Worm (Caenorhabditis elegans) whole organism, L1 larva: ENCODE measurements around the gene tsp-9.

Source experiments
- C16A3.4 ChIP-seq: fragments of 150-350 bp; optimal IDR thresholded peaks from 2 replicates; lab custom pipeline; 2014; ENCODE audit warnings: missing biosample characterization, missing genetic modification characterization
- F16B12.6 ChIP-seq: fragments of 150-350 bp; optimal IDR thresholded peaks from 2 replicates; lab custom pipeline; 2014; ENCODE audit warnings: missing biosample characterization, missing genetic modification characterization
- dpl-1 ChIP-seq, 3 experiments: fragments of 150-350 bp in 2 of 3; sonication (generic microtip) in 1 of 3; optimal IDR thresholded peaks; 2 replicates each; lab custom pipeline; 2014 to 2017; ENCODE audit warnings: missing biosample characterization in 3 of 3, missing genetic modification characterization in 3 of 3, missing genetic modification reagents in 3 of 3
- dsc-1 ChIP-seq: sonication (generic microtip); optimal IDR thresholded peaks from 2 replicates; lab custom pipeline; 2016; ENCODE audit warnings: mild to moderate bottlenecking, missing genetic modification characterization, missing compliant biosample characterization
- elt-2 ChIP-seq: sonication (generic microtip); optimal IDR thresholded peaks from 2 replicates; lab custom pipeline; 2016; ENCODE audit warnings: missing genetic modification characterization, mild to moderate bottlenecking, inconsistent platforms, missing compliant biosample characterization, missing genetic modification reagents
- irx-1 ChIP-seq: sonication (generic microtip); optimal IDR thresholded peaks from 2 replicates; lab custom pipeline; 2016; ENCODE audit warnings: missing genetic modification characterization, missing compliant biosample characterization
- lin-13 ChIP-seq: fragments of 150-350 bp; optimal IDR thresholded peaks from 2 replicates; lab custom pipeline; 2014; ENCODE audit warnings: missing biosample characterization, missing genetic modification reagents, missing genetic modification characterization
- lin-39 ChIP-seq: fragments of 150-350 bp; optimal IDR thresholded peaks from 2 replicates; lab custom pipeline; 2014; ENCODE audit warnings: missing biosample characterization, missing genetic modification reagents, missing genetic modification characterization

The tsp-9 gene

ce11 chrX:1295713-1296112 lies 49.9 kb downstream of the tsp-9 start:
- TF ChIP-seq elt-2 (tag; lab: Kevin White, UChicago), result no peak
- TF ChIP-seq lin-13 (GFP tag; lab: Kevin White, UChicago), result no peak
- TF ChIP-seq dpl-1 (GFP tag; optimal IDR thresholded peaks at IDR 0.05; lab: Kevin White, UChicago), result no peak
- no peak for TF ChIP-seq F16B12.6 (tag; lab: Kevin White, UChicago)
- TF ChIP-seq C16A3.4 (tag; lab: Kevin White, UChicago), result no peak
- TF ChIP-seq irx-1 (tag; lab: Kevin White, UChicago), result no peak
- TF ChIP-seq dsc-1, result no peak
- no peak for TF ChIP-seq lin-39 (tag; lab: Kevin White, UChicago)
